Worm (Caenorhabditis elegans) whole organism, L4 larva: Measurements from ENCODE around the gene dpy-8.

Experiments used
- nhr-48 ChIP-seq: sonication (generic microtip); optimal IDR thresholded peaks from 2 replicates; lab custom pipeline; 2016; ENCODE audit warnings: mild to moderate bottlenecking, missing genetic modification characterization, missing compliant biosample characterization
- snpc-4 ChIP-seq: fragments of 150-350 bp; optimal IDR thresholded peaks from 2 replicates; lab custom pipeline; 2014; ENCODE audit warnings: missing biosample characterization, missing genetic modification characterization

DNA sequence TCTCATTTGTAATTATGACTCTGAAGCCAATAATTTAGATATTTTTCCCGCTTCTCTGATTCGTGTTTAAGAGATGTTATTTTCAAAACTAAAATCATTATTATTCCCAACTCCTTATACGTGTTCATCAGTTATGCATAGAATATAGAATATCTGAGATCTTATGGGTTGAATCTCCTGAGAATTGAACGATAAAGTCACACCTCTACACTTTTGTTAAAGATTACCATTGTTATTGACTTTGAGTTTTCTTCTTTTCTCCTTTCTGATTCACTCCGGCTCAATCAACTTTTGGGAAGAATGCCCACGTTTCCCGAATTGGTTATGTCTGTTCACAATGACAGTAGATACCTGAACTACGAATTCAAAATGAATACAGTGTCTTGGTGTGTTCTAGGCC is 29.6 kb upstream of the dpy-8 start, which contains the start of gene sru-48:
- TF ChIP-seq nhr-48 (tag; lab: Kevin White, UChicago) (no peak), snpc-4 (tag; lab: Kevin White, UChicago) (no peak)
